Fruit fly (Drosophila melanogaster): ENCODE results near the gene CG42399.

CG42399 gene

dm6 chr2L:158649-159257, 5.7 kb upstream of the CG42399 start, which contains the start of the genes CG33635 and spen:
Gene CG33635, minus strand, starts transcription at chr2L:158664.
Gene spen, plus strand, starts transcription at chr2L:159032.
- TF ChIP-seq CG15710 (tag; optimal IDR thresholded peaks at IDR 0.05) (no peak), CG12605 (GFP tag; IDR thresholded peaks at IDR 0.05) (no peak), D1 (tag; optimal IDR thresholded peaks at IDR 0.05) (no peak), rn (GFP tag; IDR thresholded peaks at IDR 0.05) (no peak), CG9948 (tag; optimal IDR thresholded peaks at IDR 0.05) (no peak), CG4496 (GFP tag; IDR thresholded peaks at IDR 0.05) (no peak), EcR (GFP tag; optimal IDR thresholded peaks at IDR 0.05) (peak; percentile 66), Pif1B (GFP tag; optimal IDR thresholded peaks at IDR 0.05) (peak; percentile 54), CG17806 (tag; optimal IDR thresholded peaks at IDR 0.05) (no peak), gl (tag; optimal IDR thresholded peaks at IDR 0.05) (peak; percentile 18), CG34367 (tag; optimal IDR thresholded peaks at IDR 0.05) (peak; percentile 14), Snoo (tag; optimal IDR thresholded peaks at IDR 0.05) (peak; percentile 17), CG8159 (tag; optimal IDR thresholded peaks at IDR 0.05) (peak; percentile 7), CG13204 (GFP tag; optimal IDR thresholded peaks at IDR 0.05) (no peak), CG14655 (GFP tag; optimal IDR thresholded peaks at IDR 0.05) (no peak), fd96Ca (GFP tag; IDR thresholded peaks at IDR 0.05) (no peak), Pif1A (GFP tag; optimal IDR thresholded peaks at IDR 0.05) (no peak), Ets98B (GFP tag; IDR thresholded peaks at IDR 0.05) (no peak)

- TF ChIP-seq CG17806 (tag; optimal IDR thresholded peaks at IDR 0.05) (no peak), CG15710 (tag; optimal IDR thresholded peaks at IDR 0.05) (peak; percentile 4)
These were observed 2.9 kb upstream of the CG42399 start, which contains the start of gene CG3436 for dm6 chr2L:155994-156393. Gene CG3436, plus strand, starts transcription at chr2L:156029.

- TF ChIP-seq CG12605 (GFP tag; IDR thresholded peaks at IDR 0.05) (no peak), Pif1A (GFP tag; optimal IDR thresholded peaks at IDR 0.05) (no peak), fd96Ca (GFP tag; IDR thresholded peaks at IDR 0.05) (no peak), CG8301 (tag; optimal IDR thresholded peaks at IDR 0.05) (no peak), Snoo (tag; optimal IDR thresholded peaks at IDR 0.05) (no peak), CG9948 (tag; optimal IDR thresholded peaks at IDR 0.05) (no peak), gl (tag; optimal IDR thresholded peaks at IDR 0.05) (no peak), Pif1B (GFP tag; optimal IDR thresholded peaks at IDR 0.05) (no peak), CG32121 (GFP tag; IDR thresholded peaks at IDR 0.05) (no peak), CG8159 (tag; optimal IDR thresholded peaks at IDR 0.05) (no peak), CG34367 (tag; optimal IDR thresholded peaks at IDR 0.05) (no peak), CG14655 (GFP tag; optimal IDR thresholded peaks at IDR 0.05) (no peak), CG4496 (GFP tag; IDR thresholded peaks at IDR 0.05) (no peak), CG10348 (GFP tag; IDR thresholded peaks at IDR 0.05) (no peak), Ets98B (GFP tag; IDR thresholded peaks at IDR 0.05) (no peak), EcR (GFP tag; optimal IDR thresholded peaks at IDR 0.05) (no peak), CG17806 (tag; optimal IDR thresholded peaks at IDR 0.05) (no peak)
These were observed 2.2 kb upstream of the CG42399 start, which contains the start of gene Pus10 for dm6 chr2L:155215-155712. Gene Pus10, minus strand, starts transcription at chr2L:155305.

dm6 chr2L:146503-146902, 6.6 kb downstream of the CG42399 start:
- no peak for TF ChIP-seq CG9948 (tag; optimal IDR thresholded peaks at IDR 0.05)
- TF ChIP-seq rn (GFP tag; IDR thresholded peaks at IDR 0.05): no peak
- TF ChIP-seq Pif1B (GFP tag; optimal IDR thresholded peaks at IDR 0.05): no peak
- no peak for TF ChIP-seq CG17806 (tag; optimal IDR thresholded peaks at IDR 0.05)
- TF ChIP-seq CG13204 (GFP tag; optimal IDR thresholded peaks at IDR 0.05): no peak

dm6 chr2L:143088-143487, 10.0 kb downstream of the CG42399 start, which contains the start of the genes CG31974 and CG11454:
Gene CG31974, minus strand, starts transcription at chr2L:143091.
Gene CG11454, plus strand, starts transcription at chr2L:143323.
- peak; percentile 7 for TF ChIP-seq EcR (GFP tag; optimal IDR thresholded peaks at IDR 0.05)
- peak; percentile 6; the same call in 1 of the 2 replicates for TF ChIP-seq Ets98B (GFP tag; IDR thresholded peaks at IDR 0.05)
- no peak for TF ChIP-seq CG32121 (GFP tag; IDR thresholded peaks at IDR 0.05)

- TF ChIP-seq Snoo (tag; optimal IDR thresholded peaks at IDR 0.05) (no peak), CG15710 (tag; optimal IDR thresholded peaks at IDR 0.05) (no peak), CG4496 (GFP tag; IDR thresholded peaks at IDR 0.05) (no peak), Pif1A (GFP tag; optimal IDR thresholded peaks at IDR 0.05) (no peak), CG10348 (GFP tag; IDR thresholded peaks at IDR 0.05) (no peak), CG32121 (GFP tag; IDR thresholded peaks at IDR 0.05) (no peak), Pif1B (GFP tag; optimal IDR thresholded peaks at IDR 0.05) (no peak), CG12605 (GFP tag; IDR thresholded peaks at IDR 0.05) (no peak), D1 (tag; optimal IDR thresholded peaks at IDR 0.05) (no peak), CG13204 (GFP tag; optimal IDR thresholded peaks at IDR 0.05) (no peak), EcR (GFP tag; optimal IDR thresholded peaks at IDR 0.05) (no peak), Ets98B (GFP tag; IDR thresholded peaks at IDR 0.05) (no peak), gl (tag; optimal IDR thresholded peaks at IDR 0.05) (no peak), CG34367 (tag; optimal IDR thresholded peaks at IDR 0.05) (no peak), CG9948 (tag; optimal IDR thresholded peaks at IDR 0.05) (no peak), CG17806 (tag; optimal IDR thresholded peaks at IDR 0.05) (no peak), CG14655 (GFP tag; optimal IDR thresholded peaks at IDR 0.05) (no peak), fd96Ca (GFP tag; IDR thresholded peaks at IDR 0.05) (no peak), CG8159 (tag; optimal IDR thresholded peaks at IDR 0.05) (no peak)
These were observed 12.3 kb downstream of the CG42399 start, which contains the start of the genes CG31975 and ovm for dm6 chr2L:140849-141248. Gene CG31975, minus strand, starts transcription at chr2L:140992. Gene ovm, minus strand, starts transcription at chr2L:140992.
